Fruit fly (Drosophila melanogaster) whole organism, embryonic: ENCODE data around the gene Vinc.

Experiments
- CG10209 ChIP-seq: fragments of 200-800 bp; sonication (Bioruptor generic); optimal IDR thresholded peaks from 3 replicates; lab custom pipeline; 2017; ENCODE audit warnings: missing biosample characterization, mild to moderate bottlenecking, missing genetic modification characterization, missing genetic modification reagents
- CG10267 ChIP-seq: fragments of 200-800 bp; sonication (Bioruptor generic); optimal IDR thresholded peaks from 2 replicates; lab custom pipeline; 2018; ENCODE audit warnings: missing biosample characterization, mild to moderate bottlenecking, missing genetic modification characterization, moderate library complexity
- CG10431 ChIP-seq: fragments of 200-800 bp; sonication (Bioruptor generic); optimal IDR thresholded peaks from 3 replicates; lab custom pipeline; 2018; ENCODE audit warnings: missing biosample characterization, mild to moderate bottlenecking, missing genetic modification characterization
- CG11085 ChIP-seq: fragments of 200-800 bp; sonication (Bioruptor generic); IDR thresholded peaks from 2 replicates; pipeline ENCODE4 v1.3.6; 2022; ENCODE audit warnings: missing biosample characterization, missing genetic modification characterization
- CG11696 ChIP-seq: fragments of 200-800 bp; sonication (Bioruptor generic); IDR thresholded peaks from 2 replicates; pipeline ENCODE4 v1.3.6; 2022; ENCODE audit warnings: missing biosample characterization, missing genetic modification characterization
- CG12071 ChIP-seq: fragments of 200-800 bp; sonication (Bioruptor generic); optimal IDR thresholded peaks from 3 replicates; lab custom pipeline; 2018; ENCODE audit warnings: missing biosample characterization, mild to moderate bottlenecking, missing genetic modification characterization
- CG17186 ChIP-seq: fragments of 200-800 bp; sonication (Bioruptor generic); optimal IDR thresholded peaks from 3 replicates; lab custom pipeline; 2017; ENCODE audit warnings: missing biosample characterization, missing genetic modification reagents, missing genetic modification characterization
- CG17385 ChIP-seq: fragments of 200-800 bp; sonication (Bioruptor generic); optimal IDR thresholded peaks from 3 replicates; lab custom pipeline; 2018; ENCODE audit warnings: missing biosample characterization, mild to moderate bottlenecking, missing genetic modification characterization
- CG17802 ChIP-seq: fragments of 200-800 bp; sonication (Bioruptor generic); optimal IDR thresholded peaks from 2 replicates; lab custom pipeline; 2018; ENCODE audit warnings: missing biosample characterization, mild to moderate bottlenecking, missing genetic modification characterization, moderate library complexity
- CG17829 ChIP-seq: fragments of 200-800 bp; optimal IDR thresholded peaks from 2 replicates; lab custom pipeline; 2019; ENCODE audit warnings: missing biosample characterization, mild to moderate bottlenecking, missing genetic modification characterization, moderate library complexity
- CG2129 ChIP-seq: fragments of 200-800 bp; sonication (Bioruptor generic); IDR thresholded peaks from 2 replicates; pipeline ENCODE4 v1.3.6; 2022; ENCODE audit warnings: missing biosample characterization, missing genetic modification characterization; ENCODE audit not compliant: partially characterized antibody
- CG31388 ChIP-seq: fragments of 200-800 bp; sonication (Bioruptor generic); optimal IDR thresholded peaks from 2 replicates; lab custom pipeline; 2016; ENCODE audit warnings: missing biosample characterization, missing genetic modification characterization
- CG3281 ChIP-seq: fragments of 200-800 bp; sonication (Bioruptor generic); optimal IDR thresholded peaks from 3 replicates; lab custom pipeline; 2017; ENCODE audit warnings: missing biosample characterization, mild to moderate bottlenecking, missing genetic modification characterization
- CG4404 ChIP-seq: fragments of 200-800 bp; sonication (Bioruptor generic); IDR thresholded peaks from 2 replicates; pipeline ENCODE4 v1.3.6; 2022; ENCODE audit warnings: missing biosample characterization, missing genetic modification characterization
- CG4424 ChIP-seq: fragments of 200-800 bp; sonication (Bioruptor generic); optimal IDR thresholded peaks from 3 replicates; lab custom pipeline; 2016; ENCODE audit warnings: missing biosample characterization, missing genetic modification characterization
- CG6254 ChIP-seq: fragments of 200-800 bp; sonication (Bioruptor generic); optimal IDR thresholded peaks from 3 replicates; lab custom pipeline; 2017; ENCODE audit warnings: mild to moderate bottlenecking, missing biosample characterization, missing genetic modification reagents, missing genetic modification characterization
- CG6272 ChIP-seq: fragments of 200-800 bp; sonication (Bioruptor generic); IDR thresholded peaks from 2 replicates; pipeline ENCODE4 v1.3.6; 2022; ENCODE audit warnings: missing biosample characterization, missing genetic modification characterization
- CG6813 ChIP-seq: fragments of 200-800 bp; sonication (Bioruptor generic); optimal IDR thresholded peaks from 2 replicates; lab custom pipeline; 2017; ENCODE audit warnings: missing biosample characterization, missing genetic modification characterization, mild to moderate bottlenecking, moderate library complexity, missing genetic modification reagents
- CG6854 ChIP-seq: fragments of 200-800 bp; sonication (Bioruptor generic); optimal IDR thresholded peaks from 3 replicates; lab custom pipeline; 2017; ENCODE audit warnings: missing biosample characterization, mild to moderate bottlenecking, missing genetic modification characterization
- CG7271 ChIP-seq: fragments of 200-800 bp; sonication (Bioruptor generic); optimal IDR thresholded peaks from 2 replicates; lab custom pipeline; 2018; ENCODE audit warnings: missing biosample characterization, mild to moderate bottlenecking, missing genetic modification characterization, moderate library complexity
- CG8478 ChIP-seq: fragments of >200 bp; optimal IDR thresholded peaks from 2 replicates; lab custom pipeline; 2018
- CG9817 ChIP-seq: fragments of 200-800 bp; sonication (Bioruptor generic); optimal IDR thresholded peaks from 2 replicates; lab custom pipeline; 2018; ENCODE audit warnings: missing biosample characterization, mild to moderate bottlenecking, missing genetic modification characterization, moderate library complexity
- CTCF ChIP-seq: fragments of 200-800 bp; sonication (Bioruptor generic); optimal IDR thresholded peaks from 2 replicates; lab custom pipeline; 2017; ENCODE audit warnings: missing biosample characterization, mild to moderate bottlenecking, missing genetic modification characterization, moderate library complexity
- D ChIP-seq, 2 experiments: fragments of 200-800 bp in 1 of 2; fragments of >200 bp in 1 of 2; sonication (Bioruptor generic) in 1 of 2; optimal IDR thresholded peaks; 2 replicates in 1 of 2; 3 replicates in 1 of 2; lab custom pipeline; 2017; ENCODE audit warnings: mild to moderate bottlenecking in 1 of 2, missing biosample characterization in 1 of 2, missing genetic modification characterization in 1 of 2, missing genetic modification reagents in 1 of 2
- Dbx ChIP-seq: fragments of 200-800 bp; sonication (Bioruptor generic); IDR thresholded peaks from 3 replicates; pipeline ENCODE4 v1.3.6; 2022; ENCODE audit warnings: missing biosample characterization, missing genetic modification characterization
- GATAe ChIP-seq: fragments of 200-800 bp; sonication (Bioruptor generic); conservative IDR thresholded peaks from 2 replicates; pipeline ENCODE4 v1.3.6; 2022; ENCODE audit warnings: missing biosample characterization, missing genetic modification characterization
- H2.0 ChIP-seq: fragments of 200-800 bp; sonication (Bioruptor generic); IDR thresholded peaks from 2 replicates; pipeline ENCODE4 v1.3.6; 2022; ENCODE audit warnings: missing biosample characterization, missing genetic modification characterization
- HmgD ChIP-seq: fragments of 200-800 bp; sonication (Bioruptor generic); optimal IDR thresholded peaks from 3 replicates; lab custom pipeline; 2016; ENCODE audit warnings: missing biosample characterization, missing genetic modification characterization
- Hmr ChIP-seq: fragments of 200-800 bp; sonication (Bioruptor generic); optimal IDR thresholded peaks from 3 replicates; lab custom pipeline; 2017; ENCODE audit warnings: mild to moderate bottlenecking, missing biosample characterization, missing genetic modification reagents, missing genetic modification characterization
- Hsf ChIP-seq: fragments of 200-800 bp; sonication (Bioruptor generic); optimal IDR thresholded peaks from 3 replicates; lab custom pipeline; 2016; ENCODE audit warnings: missing biosample characterization, missing genetic modification characterization
- NfI ChIP-seq: fragments of 200-800 bp; sonication (Bioruptor generic); optimal IDR thresholded peaks from 3 replicates; lab custom pipeline; 2018; ENCODE audit warnings: missing biosample characterization, mild to moderate bottlenecking, missing genetic modification characterization, moderate library complexity
- PHDP ChIP-seq: fragments of 200-800 bp; sonication (Bioruptor generic); optimal IDR thresholded peaks from 3 replicates; lab custom pipeline; 2018; ENCODE audit warnings: missing biosample characterization, mild to moderate bottlenecking, missing genetic modification characterization, moderate library complexity
- Scr ChIP-seq: fragments of 200-800 bp; sonication (Bioruptor generic); IDR thresholded peaks from 2 replicates; pipeline ENCODE4 v1.3.6; 2022; ENCODE audit warnings: missing biosample characterization, missing genetic modification characterization; ENCODE audit not compliant: partially characterized antibody
- Six4 ChIP-seq: fragments of 200-800 bp; sonication (Bioruptor generic); optimal IDR thresholded peaks from 2 replicates; lab custom pipeline; 2016; ENCODE audit warnings: missing biosample characterization, missing genetic modification characterization
- amos ChIP-seq: fragments of 200-800 bp; sonication (Bioruptor generic); IDR thresholded peaks from 2 replicates; pipeline ENCODE4 v1.3.6; 2022; ENCODE audit warnings: missing biosample characterization, missing genetic modification characterization; ENCODE audit not compliant: partially characterized antibody
- ara ChIP-seq: fragments of 200-800 bp; sonication (Bioruptor generic); IDR thresholded peaks from 2 replicates; pipeline ENCODE4 v1.3.6; 2022; ENCODE audit warnings: missing biosample characterization, missing genetic modification characterization
- ci ChIP-seq: fragments of 200-800 bp; sonication (Bioruptor generic); IDR thresholded peaks from 3 replicates; pipeline ENCODE4 v1.3.6; 2022; ENCODE audit warnings: missing biosample characterization, missing genetic modification characterization
- fd64A ChIP-seq: fragments of 200-800 bp; sonication (Bioruptor generic); optimal IDR thresholded peaks from 3 replicates; lab custom pipeline; 2018; ENCODE audit warnings: missing biosample characterization, mild to moderate bottlenecking, missing genetic modification characterization
- hbn ChIP-seq: fragments of 200-800 bp; sonication (Bioruptor generic); IDR thresholded peaks from 2 replicates; pipeline ENCODE4 v1.3.6; 2022; ENCODE audit warnings: missing biosample characterization, missing genetic modification characterization; ENCODE audit not compliant: partially characterized antibody
- hkb ChIP-seq, 2 experiments: fragments of 200-800 bp in 1 of 2; fragments of >200 bp in 1 of 2; sonication (Bioruptor generic) in 1 of 2; IDR thresholded peaks in 1 of 2; optimal IDR thresholded peaks in 1 of 2; 2 replicates each; pipeline versions ENCODE4 v1.3.6 to Lab custom; 2017 to 2022; ENCODE audit warnings: missing biosample characterization in 1 of 2, missing genetic modification characterization in 1 of 2
- ken ChIP-seq: fragments of 200-800 bp; sonication (Bioruptor generic); IDR thresholded peaks from 3 replicates; pipeline ENCODE4 v1.3.6; 2022; ENCODE audit warnings: missing biosample characterization, missing genetic modification characterization
- luna ChIP-seq: fragments of 200-800 bp; sonication (Bioruptor generic); optimal IDR thresholded peaks from 2 replicates; lab custom pipeline; 2016; ENCODE audit warnings: missing biosample characterization, missing genetic modification characterization
- org-1 ChIP-seq: fragments of 200-800 bp; sonication (Bioruptor generic); optimal IDR thresholded peaks from 2 replicates; lab custom pipeline; 2017; ENCODE audit warnings: missing biosample characterization, missing genetic modification characterization
- phol ChIP-seq: fragments of 200-800 bp; sonication (Bioruptor generic); optimal IDR thresholded peaks from 3 replicates; lab custom pipeline; 2018; ENCODE audit warnings: missing biosample characterization, mild to moderate bottlenecking, missing genetic modification characterization, moderate library complexity
- prd ChIP-seq, 3 experiments: fragments of >200 bp in 2 of 3; fragments of 200-800 bp in 1 of 3; sonication (Bioruptor generic) in 1 of 3; optimal IDR thresholded peaks in 2 of 3; IDR thresholded peaks in 1 of 3; 2 replicates in 2 of 3; 3 replicates in 1 of 3; pipeline versions ENCODE4 v1.3.6 to Lab custom; 2017 to 2022; ENCODE audit warnings: missing biosample characterization in 1 of 3, missing genetic modification characterization in 1 of 3
- sens ChIP-seq: fragments of 200-800 bp; sonication (Bioruptor generic); peaks from one replicate; lab custom pipeline; 2016; ENCODE audit warnings: missing biosample characterization, missing genetic modification characterization
- tna ChIP-seq: fragments of 200-800 bp; sonication (Bioruptor generic); IDR thresholded peaks from 2 replicates; pipeline ENCODE4 v1.3.6; 2022; ENCODE audit warnings: missing biosample characterization, missing genetic modification characterization; ENCODE audit not compliant: partially characterized antibody
- vnd ChIP-seq: fragments of 200-800 bp; sonication (Bioruptor generic); IDR thresholded peaks from 3 replicates; pipeline ENCODE4 v1.3.6; 2022; ENCODE audit warnings: missing biosample characterization, missing genetic modification characterization; ENCODE audit not compliant: partially characterized antibody
- wek ChIP-seq: fragments of 200-800 bp; sonication (Bioruptor generic); optimal IDR thresholded peaks from 3 replicates; lab custom pipeline; 2018; ENCODE audit warnings: missing biosample characterization, mild to moderate bottlenecking, missing genetic modification characterization, moderate library complexity

The Vinc gene

DNA sequence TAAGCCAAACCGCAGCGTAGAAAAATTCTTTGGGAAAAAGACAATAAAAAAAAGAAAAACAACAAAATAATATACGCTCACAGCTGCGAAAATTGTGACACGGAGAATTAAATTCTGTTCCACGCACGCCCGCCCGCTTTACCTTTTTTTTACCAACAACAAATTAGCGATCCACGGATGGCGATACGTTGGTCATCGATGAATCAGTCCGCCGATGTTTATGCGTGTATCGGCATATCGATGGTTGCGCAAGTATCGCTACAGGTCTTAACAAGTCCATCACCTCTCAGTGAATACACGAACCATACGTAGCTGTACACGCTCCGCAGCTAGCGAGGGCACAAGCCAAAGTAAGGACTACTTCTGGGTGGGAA, 48.2 kb upstream of the Vinc start, which contains the start of gene CG2924 (continued):
- TF ChIP-seq GATAe (GFP tag; lab: Robert Waterston, UW) (no peak), hkb (optimal IDR thresholded peaks at IDR 0.05; lab: Kevin White, UChicago) (no peak), hkb (GFP tag; IDR thresholded peaks at IDR 0.05; lab: Robert Waterston, UW) (no peak), amos (GFP tag; lab: Robert Waterston, UW) (peak; percentile 100), luna (GFP tag; lab: Kevin White, UChicago) (peak; percentile 56), CG17829 (tag; lab: Kevin White, UChicago) (peak; percentile 58), wek (GFP tag; lab: Kevin White, UChicago) (peak; percentile 48), CG9817 (tag; lab: Kevin White, UChicago) (peak; percentile 65), Scr (GFP tag; lab: Robert Waterston, UW) (peak; percentile 99), CG6254 (GFP tag; lab: Kevin White, UChicago) (no peak), CG10267 (peak; percentile 69), prd (optimal IDR thresholded peaks at IDR 0.05; lab: Kevin White, UChicago) (no peak), prd (GFP tag; IDR thresholded peaks at IDR 0.05; lab: Robert Waterston, UW) (peak; percentile 65), CG6272 (GFP tag; lab: Robert Waterston, UW) (peak; percentile 86), CG6854 (GFP tag; lab: Kevin White, UChicago) (no peak), CG4404 (no peak), Dbx (peak; percentile 91), org-1 (no peak), Six4 (peak; percentile 19), vnd (GFP tag; lab: Robert Waterston, UW) (peak; percentile 98), CG4424 (GFP tag; lab: Kevin White, UChicago) (peak; percentile 12), CG2129 (GFP tag; lab: Robert Waterston, UW) (peak; percentile 96), CG12071 (GFP tag; lab: Kevin White, UChicago) (no peak), CG8478 (lab: Kevin White, UChicago) (no peak), Hsf (GFP tag; lab: Kevin White, UChicago) (peak; percentile 44), CTCF (peak; percentile 76), CG6813 (GFP tag; lab: Kevin White, UChicago) (peak; percentile 36), tna (peak; percentile 99), H2.0 (GFP tag; lab: Robert Waterston, UW) (no peak), PHDP (tag; lab: Kevin White, UChicago) (peak; percentile 35), CG10209 (peak; percentile 23), CG10431 (no peak), HmgD (GFP tag; lab: Kevin White, UChicago) (peak; percentile 89), hbn (GFP tag; lab: Robert Waterston, UW) (peak; percentile 100), ken (GFP tag; lab: Robert Waterston, UW) (peak; percentile 64; the same call in 1 of the 3 replicates), ci (GFP tag; lab: Robert Waterston, UW) (peak; percentile 57; the same call in 2 of the 3 replicates), CG11696 (GFP tag; lab: Robert Waterston, UW) (no peak), CG3281 (GFP tag; lab: Kevin White, UChicago) (no peak), CG17802 (tag; lab: Kevin White, UChicago) (peak; percentile 20), fd64A (GFP tag; lab: Kevin White, UChicago) (no peak), CG31388 (no peak), phol (tag; lab: Kevin White, UChicago) (peak; percentile 71), Hmr (peak; percentile 83), CG11085 (GFP tag; lab: Robert Waterston, UW) (peak; percentile 39; the same call in 1 of the 2 replicates), CG17186 (GFP tag; lab: Kevin White, UChicago) (peak; percentile 98), NfI (GFP tag; lab: Kevin White, UChicago) (peak; percentile 52), CG7271 (tag; lab: Kevin White, UChicago) (no peak), sens (GFP tag; lab: Kevin White, UChicago) (peak; percentile 84), CG17385 (GFP tag; lab: Kevin White, UChicago) (no peak), ara (GFP tag; lab: Robert Waterston, UW) (0 out of 2 replicates have a peak, but pooled peaks have one; percentile 48), D (optimal IDR thresholded peaks at IDR 0.05; lab: Kevin White, UChicago) (no peak), D (GFP tag; optimal IDR thresholded peaks at IDR 0.05; lab: Kevin White, UChicago) (no peak)
